Worm (Caenorhabditis elegans) whole organism, late embryonic: ENCODE measurements around the gene C13A10.1.

Source experiments
- ama-1 ChIP-seq: fragments of 150-350 bp; optimal IDR thresholded peaks from 2 replicates; lab custom pipeline; 2014
- ceh-48 ChIP-seq: sonication (generic microtip); optimal IDR thresholded peaks from 2 replicates; lab custom pipeline; 2016; ENCODE audit warnings: missing genetic modification characterization, inconsistent platforms, missing compliant biosample characterization
- ceh-9 ChIP-seq: sonication (generic microtip); optimal IDR thresholded peaks from 2 replicates; lab custom pipeline; 2016; ENCODE audit warnings: mild to moderate bottlenecking, missing genetic modification characterization, inconsistent platforms, missing compliant biosample characterization
- fkh-10 ChIP-seq: fragments of 150-350 bp; optimal IDR thresholded peaks from 2 replicates; lab custom pipeline; 2014; ENCODE audit warnings: missing biosample characterization, missing genetic modification reagents, missing genetic modification characterization
- hlh-8 ChIP-seq: sonication (generic microtip); optimal IDR thresholded peaks from 2 replicates; lab custom pipeline; 2016; ENCODE audit warnings: missing genotype, missing genetic modification characterization, missing compliant biosample characterization
- lin-11 ChIP-seq: fragments of 200-800 bp; sonication (Bioruptor generic); optimal IDR thresholded peaks from 2 replicates; lab custom pipeline; 2018; ENCODE audit warnings: mild to moderate bottlenecking, missing genetic modification characterization, missing compliant biosample characterization
- nhr-11 ChIP-seq: fragments of 150-350 bp; optimal IDR thresholded peaks from 2 replicates; lab custom pipeline; 2014; ENCODE audit warnings: missing biosample characterization, missing genetic modification characterization
- pag-3 ChIP-seq: sonication (generic microtip); optimal IDR thresholded peaks from 2 replicates; lab custom pipeline; 2016; ENCODE audit warnings: missing compliant biosample characterization, missing genetic modification characterization, borderline replicate concordance
- pha-4 ChIP-seq: fragments of 150-350 bp; optimal IDR thresholded peaks from 2 replicates; lab custom pipeline; 2018; ENCODE audit warnings: missing biosample characterization, missing genetic modification reagents, missing genetic modification characterization
- tbx-2 ChIP-seq: sonication (generic microtip); optimal IDR thresholded peaks from 2 replicates; lab custom pipeline; 2016; ENCODE audit warnings: missing genetic modification characterization, missing compliant biosample characterization

ce11 chrII:1371533-1371932, 16.1 kb upstream of the C13A10.1 start:
- TF ChIP-seq pha-4 (tag; lab: Kevin White, UChicago) (no peak), lin-11 (tag; lab: Kevin White, UChicago) (no peak), ceh-48 (tag; lab: Kevin White, UChicago) (no peak), hlh-8 (tag; lab: Kevin White, UChicago) (no peak), ama-1 (lab: Kevin White, UChicago) (no peak), ceh-9 (tag; lab: Kevin White, UChicago) (no peak), tbx-2 (tag; lab: Kevin White, UChicago) (no peak), fkh-10 (GFP tag; lab: Kevin White, UChicago) (no peak), pag-3 (tag; lab: Kevin White, UChicago) (no peak), nhr-11 (tag; lab: Kevin White, UChicago) (no peak)
